Worm (Caenorhabditis elegans): ENCODE data around the gene T28F3.8.

T28F3.8 gene

ce11 chrIV:17278363-17278762 is 28.8 kb downstream of the T28F3.8 start (continued):
- TF ChIP-seq pqm-1 (tag; optimal IDR thresholded peaks at IDR 0.05), result peak; percentile 18
- TF ChIP-seq mab-9 (GFP tag; IDR thresholded peaks at IDR 0.05), result peak; percentile 94

ce11 chrIV:17277459-17278173 is 29.5 kb downstream of the T28F3.8 start:
- TF ChIP-seq fos-1 (tag; optimal IDR thresholded peaks at IDR 0.05) (no peak), nhr-85 (tag) (peak; percentile 66), mep-1 (tag; optimal IDR thresholded peaks at IDR 0.05) (peak; percentile 52), nhr-19 (GFP tag; conservative IDR thresholded peaks at IDR 0.05) (peak; percentile 56; the same call in 1 of the 2 replicates), unc-62 (GFP tag; optimal IDR thresholded peaks at IDR 0.05) (no peak), nhr-20 (tag; optimal IDR thresholded peaks at IDR 0.05) (no peak), dsc-1 (tag; optimal IDR thresholded peaks at IDR 0.05) (peak; percentile 10), blmp-1 (tag; optimal IDR thresholded peaks at IDR 0.05) (peak; percentile 10), ceh-82 (tag; optimal IDR thresholded peaks at IDR 0.05) (no peak), zip-4 (GFP tag; optimal IDR thresholded peaks at IDR 0.05) (no peak), tlp-1 (tag; optimal IDR thresholded peaks at IDR 0.05) (no peak), dpl-1 (GFP tag; optimal IDR thresholded peaks at IDR 0.05) (peak in 1 of 3 experiments; percentile 13), efl-1 (optimal IDR thresholded peaks at IDR 0.05) (no peak), efl-1 (GFP tag; optimal IDR thresholded peaks at IDR 0.05 in 1 of 2) (peak in 1 of 2 experiments; percentile 92), nhr-77 (tag; optimal IDR thresholded peaks at IDR 0.05) (no peak), C34B4.2 (tag; optimal IDR thresholded peaks at IDR 0.05) (no peak), isw-1 (GFP tag; IDR thresholded peaks at IDR 0.05) (no peak), mab-9 (GFP tag; IDR thresholded peaks at IDR 0.05) (no peak), snu-23 (GFP tag; optimal IDR thresholded peaks at IDR 0.05) (no peak), nhr-71 (tag; optimal IDR thresholded peaks at IDR 0.05) (peak; percentile 58), ets-5 (GFP tag; IDR thresholded peaks at IDR 0.05) (no peak), hlh-4 (tag; optimal IDR thresholded peaks at IDR 0.05) (no peak)

ce11 chrIV:17276705-17277458 is 30.2 kb downstream of the T28F3.8 start, which contains the start of gene clec-196:
TSS of gene clec-196 (plus strand) at chrIV:17276956.
- peak; percentile 14 for TF ChIP-seq swsn-7 (tag; optimal IDR thresholded peaks at IDR 0.05)
- TF ChIP-seq F16B12.6 (tag; optimal IDR thresholded peaks at IDR 0.05), result peak; percentile 72
- no peak for TF ChIP-seq pqm-1 (tag; optimal IDR thresholded peaks at IDR 0.05)
- TF ChIP-seq lin-15B (tag; optimal IDR thresholded peaks at IDR 0.05), result peak; percentile 3
- TF ChIP-seq pag-3 (tag; optimal IDR thresholded peaks at IDR 0.05; ENCODE audit: borderline replicate concordance, insufficient read depth), result no peak
- no peak for TF ChIP-seq unc-86 (tag; optimal IDR thresholded peaks at IDR 0.05)
- TF ChIP-seq lin-35 (GFP tag; optimal IDR thresholded peaks at IDR 0.05), result peak; percentile 5 to 77
- TF ChIP-seq grh-1 (GFP tag; IDR thresholded peaks at IDR 0.05), result peak; percentile 23; the same call in 1 of the 2 replicates
- TF ChIP-seq hpl-2 (GFP tag; optimal IDR thresholded peaks at IDR 0.05), result no peak
- TF ChIP-seq lsy-2 (tag; optimal IDR thresholded peaks at IDR 0.05), result peak in 1 of 2 experiments; percentile 9
- TF ChIP-seq dpl-1 (GFP tag; optimal IDR thresholded peaks at IDR 0.05), result peak; percentile 44 to 71 (median 46)
- TF ChIP-seq mef-2 (tag; optimal IDR thresholded peaks at IDR 0.05), result peak; percentile 17
- no peak for TF ChIP-seq ztf-11 (tag; optimal IDR thresholded peaks at IDR 0.05)
- peak in 1 of 2 experiments; percentile 67 for TF ChIP-seq efl-1 (optimal IDR thresholded peaks at IDR 0.05)
- TF ChIP-seq efl-1 (GFP tag; optimal IDR thresholded peaks at IDR 0.05 in 1 of 2), result peak; percentile 76 to 96
- TF ChIP-seq C16A3.4 (tag; optimal IDR thresholded peaks at IDR 0.05), result peak; percentile 1
- TF ChIP-seq hlh-17 (GFP tag; optimal IDR thresholded peaks at IDR 0.05; ENCODE audit: borderline replicate concordance), result no peak
- TF ChIP-seq mdl-1 (tag; optimal IDR thresholded peaks at IDR 0.05), result no peak
- 0 out of 2 replicates have a peak, but pooled peaks have one; percentile 14 for TF ChIP-seq ceh-88 (GFP tag; IDR thresholded peaks at IDR 0.05)
